Fruit fly (Drosophila melanogaster) whole organism, prepupa: Measurements from ENCODE around the gene SoxN.

ENCODE experiments used
- CG10631 ChIP-seq: fragments of 200-800 bp; sonication (Bioruptor generic); optimal IDR thresholded peaks from 2 replicates; lab custom pipeline; 2016; ENCODE audit warnings: missing biosample characterization, missing genetic modification characterization
- CG10669 ChIP-seq: fragments of 200-800 bp; sonication (Bioruptor generic); optimal IDR thresholded peaks from 3 replicates; lab custom pipeline; 2018; ENCODE audit warnings: missing biosample characterization, mild to moderate bottlenecking, missing genetic modification characterization, moderate library complexity
- CG11762 ChIP-seq: fragments of 200-800 bp; sonication (Bioruptor generic); optimal IDR thresholded peaks from 3 replicates; lab custom pipeline; 2016; ENCODE audit warnings: missing biosample characterization, missing genetic modification characterization; ENCODE audit not compliant: insufficient read depth
- CG15336 ChIP-seq: fragments of 200-800 bp; sonication (Bioruptor generic); IDR thresholded peaks from 2 replicates; pipeline ENCODE4 v1.3.6; 2022; ENCODE audit warnings: missing biosample characterization, missing genetic modification characterization
- CG1621 ChIP-seq: fragments of 200-800 bp; sonication (Bioruptor generic); optimal IDR thresholded peaks from 3 replicates; lab custom pipeline; 2018; ENCODE audit warnings: missing biosample characterization, mild to moderate bottlenecking, missing genetic modification characterization
- CG16779 ChIP-seq: fragments of 200-800 bp; sonication (Bioruptor generic); optimal IDR thresholded peaks from 3 replicates; lab custom pipeline; 2017; ENCODE audit warnings: missing biosample characterization, mild to moderate bottlenecking, missing genetic modification characterization
- CG3032 ChIP-seq: fragments of 200-800 bp; optimal IDR thresholded peaks from 2 replicates; lab custom pipeline; 2019; ENCODE audit warnings: missing biosample characterization, mild to moderate bottlenecking, missing genetic modification characterization, moderate library complexity
- CG31627 ChIP-seq: fragments of 200-800 bp; sonication (Bioruptor generic); optimal IDR thresholded peaks from 3 replicates; lab custom pipeline; 2016; ENCODE audit warnings: missing biosample characterization, missing genetic modification characterization
- CG34406 ChIP-seq: fragments of 200-800 bp; sonication (Bioruptor generic); optimal IDR thresholded peaks from 3 replicates; lab custom pipeline; 2016; ENCODE audit warnings: missing biosample characterization, missing genetic modification characterization
- CG3919 ChIP-seq: fragments of 200-800 bp; sonication (Bioruptor generic); optimal IDR thresholded peaks from 3 replicates; lab custom pipeline; 2016; ENCODE audit warnings: missing biosample characterization, missing genetic modification characterization
- CG4318 ChIP-seq: fragments of 200-800 bp; sonication (Bioruptor generic); optimal IDR thresholded peaks from 3 replicates; lab custom pipeline; 2017; ENCODE audit warnings: missing biosample characterization, mild to moderate bottlenecking, missing genetic modification characterization
- CG6163 ChIP-seq: fragments of 200-800 bp; sonication (Bioruptor generic); IDR thresholded peaks from 3 replicates; pipeline ENCODE4 v1.3.6; 2022; ENCODE audit warnings: missing biosample characterization, missing genetic modification characterization
- CG6276 ChIP-seq: fragments of 200-800 bp; sonication (Bioruptor generic); optimal IDR thresholded peaks from 2 replicates; lab custom pipeline; 2017; ENCODE audit warnings: missing biosample characterization, mild to moderate bottlenecking, missing genetic modification characterization
- CG6808 ChIP-seq: fragments of 200-800 bp; sonication (Bioruptor generic); optimal IDR thresholded peaks from 3 replicates; lab custom pipeline; 2017; ENCODE audit warnings: missing biosample characterization, missing genetic modification characterization, mild to moderate bottlenecking, moderate library complexity, missing genetic modification reagents
- CG7368 ChIP-seq: fragments of 200-800 bp; sonication (Bioruptor generic); optimal IDR thresholded peaks from 3 replicates; lab custom pipeline; 2016; ENCODE audit warnings: missing biosample characterization, missing genetic modification characterization
- CG8119 ChIP-seq: fragments of 200-800 bp; sonication (Bioruptor generic); IDR thresholded peaks from 3 replicates; pipeline ENCODE4 v1.3.6; 2022; ENCODE audit warnings: missing biosample characterization, missing genetic modification characterization
- CG8319 ChIP-seq: fragments of 200-800 bp; sonication (Bioruptor generic); optimal IDR thresholded peaks from 3 replicates; lab custom pipeline; 2016; ENCODE audit warnings: missing biosample characterization, missing genetic modification characterization
- CG8632 ChIP-seq: fragments of 200-800 bp; sonication (Bioruptor generic); optimal IDR thresholded peaks from 3 replicates; lab custom pipeline; 2016; ENCODE audit warnings: missing biosample characterization, missing genetic modification characterization
- Eip75B ChIP-seq: fragments of 200-800 bp; sonication (Bioruptor generic); optimal IDR thresholded peaks from 3 replicates; lab custom pipeline; 2016; ENCODE audit warnings: missing biosample characterization, missing genetic modification characterization
- Eip93F ChIP-seq: fragments of 200-800 bp; sonication (Bioruptor generic); optimal IDR thresholded peaks from 2 replicates; lab custom pipeline; 2016; ENCODE audit warnings: missing biosample characterization, mild to moderate bottlenecking, missing genetic modification characterization
- Ets21C ChIP-seq: fragments of 200-800 bp; sonication (Bioruptor generic); optimal IDR thresholded peaks from 3 replicates; lab custom pipeline; 2016; ENCODE audit warnings: missing biosample characterization, missing genetic modification characterization
- Gug ChIP-seq: fragments of 200-800 bp; sonication (Bioruptor generic); IDR thresholded peaks from 2 replicates; pipeline ENCODE4 v1.3.6; 2022; ENCODE audit warnings: missing biosample characterization, missing genetic modification characterization
- Hr4 ChIP-seq: fragments of 200-800 bp; sonication (Bioruptor generic); optimal IDR thresholded peaks from 3 replicates; lab custom pipeline; 2016; ENCODE audit warnings: missing biosample characterization, missing genetic modification characterization
- Lpt ChIP-seq: fragments of 200-800 bp; sonication (Bioruptor generic); optimal IDR thresholded peaks from 3 replicates; lab custom pipeline; 2016; ENCODE audit warnings: missing biosample characterization, missing genetic modification characterization
- OdsH ChIP-seq: fragments of 200-800 bp; sonication (Bioruptor generic); optimal IDR thresholded peaks from 3 replicates; lab custom pipeline; 2016; ENCODE audit warnings: missing biosample characterization, missing genetic modification characterization
- Smox ChIP-seq: fragments of 200-800 bp; sonication (Bioruptor generic); optimal IDR thresholded peaks from 3 replicates; lab custom pipeline; 2016; ENCODE audit warnings: missing biosample characterization, missing genetic modification characterization
- Sox102F ChIP-seq: fragments of 200-800 bp; sonication (Bioruptor generic); optimal IDR thresholded peaks from 2 replicates; lab custom pipeline; 2016; ENCODE audit warnings: missing biosample characterization, mild to moderate bottlenecking, missing genetic modification characterization
- Sox14 ChIP-seq: fragments of 200-800 bp; sonication (Bioruptor generic); optimal IDR thresholded peaks from 3 replicates; lab custom pipeline; 2016; ENCODE audit warnings: missing biosample characterization, missing genetic modification characterization
- Sox15 ChIP-seq: fragments of 200-800 bp; sonication (Bioruptor generic); optimal IDR thresholded peaks from 3 replicates; lab custom pipeline; 2016; ENCODE audit warnings: missing biosample characterization, missing genetic modification characterization
- achi ChIP-seq: fragments of 200-800 bp; sonication (Bioruptor generic); optimal IDR thresholded peaks from 3 replicates; lab custom pipeline; 2016; ENCODE audit warnings: missing biosample characterization, missing genetic modification characterization
- acj6 ChIP-seq: fragments of 200-800 bp; sonication (Bioruptor generic); optimal IDR thresholded peaks from 3 replicates; lab custom pipeline; 2016; ENCODE audit warnings: missing biosample characterization, missing genetic modification characterization
- dac ChIP-seq: fragments of 200-800 bp; sonication (Bioruptor generic); optimal IDR thresholded peaks from 2 replicates; lab custom pipeline; 2017; ENCODE audit warnings: missing biosample characterization, mild to moderate bottlenecking, missing genetic modification characterization
- dsx ChIP-seq: fragments of 200-800 bp; optimal IDR thresholded peaks from 3 replicates; lab custom pipeline; 2019; ENCODE audit warnings: missing biosample characterization, mild to moderate bottlenecking, missing genetic modification characterization, moderate library complexity; ENCODE audit not compliant: poor library complexity, severe bottlenecking
- eg ChIP-seq: fragments of 200-800 bp; sonication (Bioruptor generic); IDR thresholded peaks from 3 replicates; pipeline ENCODE4 v1.3.6; 2022; ENCODE audit warnings: missing biosample characterization, missing genetic modification characterization
- fd59A ChIP-seq: fragments of 200-800 bp; sonication (Bioruptor generic); optimal IDR thresholded peaks from 2 replicates; lab custom pipeline; 2017; ENCODE audit warnings: missing biosample characterization, mild to moderate bottlenecking, missing genetic modification characterization, missing genetic modification reagents
- fd85E ChIP-seq: fragments of 200-800 bp; sonication (Bioruptor generic); optimal IDR thresholded peaks from 3 replicates; lab custom pipeline; 2016; ENCODE audit warnings: missing biosample characterization, missing genetic modification characterization
- fkh ChIP-seq: fragments of 200-800 bp; sonication (Bioruptor generic); optimal IDR thresholded peaks from 3 replicates; lab custom pipeline; 2017; ENCODE audit warnings: missing biosample characterization, mild to moderate bottlenecking, missing genetic modification characterization, moderate library complexity
- lz ChIP-seq: fragments of 200-800 bp; sonication (Bioruptor generic); optimal IDR thresholded peaks from 3 replicates; lab custom pipeline; 2016; ENCODE audit warnings: missing biosample characterization, missing genetic modification characterization
- pdm3 ChIP-seq: fragments of 200-800 bp; sonication (Bioruptor generic); optimal IDR thresholded peaks from 3 replicates; lab custom pipeline; 2016; ENCODE audit warnings: missing biosample characterization, missing genetic modification characterization
- salr ChIP-seq, 2 experiments: fragments of 200-800 bp; sonication (Bioruptor generic); optimal IDR thresholded peaks; 3 replicates each; lab custom pipeline; 2016 to 2018; ENCODE audit warnings: missing biosample characterization in 2 of 2, missing genetic modification characterization in 2 of 2, mild to moderate bottlenecking in 1 of 2
- ss ChIP-seq, 2 experiments: fragments of 200-800 bp; sonication (Bioruptor generic); optimal IDR thresholded peaks; 2 replicates in 1 of 2; 3 replicates in 1 of 2; lab custom pipeline; 2017 to 2018; ENCODE audit warnings: mild to moderate bottlenecking in 2 of 2, missing biosample characterization in 2 of 2, missing genetic modification characterization in 2 of 2, moderate library complexity in 1 of 2
- svp ChIP-seq: fragments of 200-800 bp; sonication (Bioruptor generic); peaks from one replicate; lab custom pipeline; 2016; ENCODE audit warnings: missing biosample characterization, missing genetic modification characterization
- topi ChIP-seq: fragments of 200-800 bp; sonication (Bioruptor generic); optimal IDR thresholded peaks from 3 replicates; lab custom pipeline; 2016; ENCODE audit warnings: missing biosample characterization, missing genetic modification characterization
- vri ChIP-seq: fragments of 200-800 bp; sonication (Bioruptor generic); optimal IDR thresholded peaks from 3 replicates; lab custom pipeline; 2016; ENCODE audit warnings: missing biosample characterization, mild to moderate bottlenecking, missing genetic modification characterization

The SoxN gene

DNA sequence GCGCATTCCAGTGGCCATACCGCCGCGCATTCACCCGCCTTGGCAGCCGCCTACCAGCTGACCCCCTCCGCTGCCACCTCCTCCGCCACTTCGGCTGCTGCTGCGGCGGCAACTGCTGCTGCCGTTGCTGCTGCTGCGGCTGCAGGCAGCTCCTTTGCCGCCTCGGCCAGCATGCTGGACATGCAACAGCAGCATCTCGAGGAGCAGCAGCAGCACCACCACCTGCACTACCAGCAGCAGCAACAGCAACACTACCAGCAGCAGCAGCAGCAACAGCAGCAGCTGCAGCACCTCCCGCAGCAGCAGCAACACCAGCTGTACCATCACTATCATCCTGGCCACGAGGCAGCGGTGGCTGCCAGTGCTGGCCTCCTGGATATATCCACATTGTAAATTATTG is 2.9 kb downstream of the SoxN start:
- TF ChIP-seq Sox14 (GFP tag; lab: Kevin White, UChicago) = no peak
- TF ChIP-seq achi = no peak
- no peak for TF ChIP-seq CG6276 (GFP tag; lab: Kevin White, UChicago)
- TF ChIP-seq CG31627 (GFP tag; lab: Kevin White, UChicago) = no peak
- no peak for TF ChIP-seq pdm3 (GFP tag; lab: Kevin White, UChicago)
- TF ChIP-seq CG10669 (GFP tag; lab: Kevin White, UChicago) = no peak
- TF ChIP-seq dac (GFP tag; lab: Kevin White, UChicago) = no peak
- no peak for TF ChIP-seq fd85E (GFP tag; lab: Kevin White, UChicago)
- no peak for TF ChIP-seq CG16779 (tag; lab: Kevin White, UChicago)
- no peak for TF ChIP-seq eg
- TF ChIP-seq CG15336 (GFP tag; lab: Robert Waterston, UW) = no peak
- no peak for TF ChIP-seq CG34406
- no peak for TF ChIP-seq fd59A
- TF ChIP-seq acj6 (GFP tag; lab: Kevin White, UChicago) = no peak
- TF ChIP-seq Ets21C = no peak
- no peak for TF ChIP-seq Gug (GFP tag; lab: Robert Waterston, UW)
- no peak for TF ChIP-seq CG1621 (tag; lab: Kevin White, UChicago)
- TF ChIP-seq lz (GFP tag; lab: Kevin White, UChicago) = no peak
- no peak for TF ChIP-seq CG6163 (GFP tag; lab: Robert Waterston, UW)
- no peak for TF ChIP-seq dsx (GFP tag; lab: Kevin White, UChicago)

- TF ChIP-seq CG1621 (tag; lab: Kevin White, UChicago) (no peak), CG8119 (no peak), Sox102F (GFP tag; lab: Kevin White, UChicago) (no peak), svp (GFP tag; lab: Kevin White, UChicago) (no peak), Smox (GFP tag; lab: Kevin White, UChicago) (no peak), CG7368 (GFP tag; lab: Kevin White, UChicago) (no peak), Lpt (GFP tag; lab: Kevin White, UChicago) (no peak), CG3919 (GFP tag; lab: Kevin White, UChicago) (no peak), Eip75B (GFP tag; lab: Kevin White, UChicago) (no peak), ss (GFP tag; optimal IDR thresholded peaks at IDR 0.05; lab: Kevin White, UChicago) (no peak)
These were observed 7.2 kb downstream of the SoxN start for dm6 chr2L:8832386-8833210.

DNA sequence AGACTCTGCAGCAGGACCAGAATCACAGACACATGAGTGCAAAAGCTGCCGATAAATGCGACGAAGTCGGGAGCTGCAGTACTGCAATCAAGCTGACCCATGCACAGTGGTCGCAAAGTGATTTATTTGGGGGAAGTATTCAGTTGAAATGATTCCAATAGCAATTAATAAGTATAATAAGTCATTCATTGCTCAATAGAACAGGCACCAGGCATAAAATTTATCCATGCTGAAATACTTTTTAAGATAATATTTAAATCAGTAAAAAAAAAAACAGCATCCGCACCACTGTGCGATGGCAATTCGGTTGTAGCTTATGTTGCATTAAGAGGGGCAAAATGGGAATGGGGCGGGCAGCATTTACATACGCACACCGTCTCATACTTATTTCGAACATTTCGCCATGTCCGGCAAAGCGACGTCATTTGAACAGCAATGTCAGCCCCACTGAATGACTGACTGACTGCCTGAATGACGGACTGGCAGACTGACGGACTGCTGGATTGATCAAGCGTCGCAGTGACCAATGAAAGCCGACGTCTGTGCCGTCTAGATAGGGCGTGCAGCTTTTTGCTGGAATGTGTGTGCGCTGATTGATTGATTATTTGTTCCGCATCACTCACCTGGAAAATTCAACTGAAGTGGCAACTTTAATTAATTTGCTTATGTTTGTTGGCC is 9.5 kb downstream of the SoxN start:
- TF ChIP-seq Gug (GFP tag; lab: Robert Waterston, UW) (no peak; the same call in 1 of the 2 replicates), OdsH (peak; percentile 82), vri (GFP tag; lab: Kevin White, UChicago) (peak; percentile 50), ss (GFP tag; optimal IDR thresholded peaks at IDR 0.05; lab: Kevin White, UChicago) (peak; percentile 73 to 81), fkh (no peak), Hr4 (GFP tag; lab: Kevin White, UChicago) (peak; percentile 36), topi (peak; percentile 89), CG31627 (GFP tag; lab: Kevin White, UChicago) (peak; percentile 65), CG4318 (GFP tag; lab: Kevin White, UChicago) (peak; percentile 52), CG8319 (peak; percentile 3), CG6276 (GFP tag; lab: Kevin White, UChicago) (no peak), Eip93F (no peak), CG3919 (GFP tag; lab: Kevin White, UChicago) (peak; percentile 92), CG10631 (peak; percentile 68), Lpt (GFP tag; lab: Kevin White, UChicago) (peak; percentile 45), CG1621 (tag; lab: Kevin White, UChicago) (peak; percentile 60), CG6808 (GFP tag; lab: Kevin White, UChicago) (peak; percentile 55), Smox (GFP tag; lab: Kevin White, UChicago) (peak; percentile 66), CG11762 (GFP tag; lab: Kevin White, UChicago) (no peak), Sox15 (GFP tag; lab: Kevin White, UChicago) (peak; percentile 5), CG15336 (GFP tag; lab: Robert Waterston, UW) (peak; percentile 82), salr (GFP tag; optimal IDR thresholded peaks at IDR 0.05; lab: Kevin White, UChicago) (peak; percentile 22 to 40), CG8632 (GFP tag; lab: Kevin White, UChicago) (peak; percentile 74), pdm3 (GFP tag; lab: Kevin White, UChicago) (peak; percentile 74), svp (GFP tag; lab: Kevin White, UChicago) (peak; percentile 94), Eip75B (GFP tag; lab: Kevin White, UChicago) (peak; percentile 73), CG3032 (tag; lab: Kevin White, UChicago) (peak; percentile 30), acj6 (GFP tag; lab: Kevin White, UChicago) (peak; percentile 72)
